Fruit fly (Drosophila melanogaster) whole organism, prepupa: ENCODE results near the gene CG7912.

Experiments used
- CG34406 ChIP-seq: fragments of 200-800 bp; sonication (Bioruptor generic); optimal IDR thresholded peaks from 3 replicates; lab custom pipeline; 2016; ENCODE audit warnings: missing biosample characterization, missing genetic modification characterization
- Sox102F ChIP-seq: fragments of 200-800 bp; sonication (Bioruptor generic); optimal IDR thresholded peaks from 2 replicates; lab custom pipeline; 2016; ENCODE audit warnings: missing biosample characterization, mild to moderate bottlenecking, missing genetic modification characterization
- dsx ChIP-seq: fragments of 200-800 bp; optimal IDR thresholded peaks from 3 replicates; lab custom pipeline; 2019; ENCODE audit warnings: missing biosample characterization, mild to moderate bottlenecking, missing genetic modification characterization, moderate library complexity; ENCODE audit not compliant: poor library complexity, severe bottlenecking
- spab ChIP-seq: fragments of 200-800 bp; sonication (Bioruptor generic); optimal IDR thresholded peaks from 2 replicates; lab custom pipeline; 2017; ENCODE audit warnings: missing biosample characterization, mild to moderate bottlenecking, missing genetic modification characterization, missing genetic modification reagents
- ss ChIP-seq, 2 experiments: fragments of 200-800 bp; sonication (Bioruptor generic); optimal IDR thresholded peaks; 2 replicates in 1 of 2; 3 replicates in 1 of 2; lab custom pipeline; 2017 to 2018; ENCODE audit warnings: mild to moderate bottlenecking in 2 of 2, missing biosample characterization in 2 of 2, missing genetic modification characterization in 2 of 2, moderate library complexity in 1 of 2

dm6 chr3R:29969347-29969746 is 39.6 kb downstream of the CG7912 start, which contains the start of gene TkR99D:
- TF ChIP-seq Sox102F (GFP tag; lab: Kevin White, UChicago) (no peak), dsx (GFP tag; lab: Kevin White, UChicago) (no peak), CG34406 (GFP tag; lab: Kevin White, UChicago) (no peak), ss (GFP tag; optimal IDR thresholded peaks at IDR 0.05; lab: Kevin White, UChicago) (no peak), spab (GFP tag; lab: Kevin White, UChicago) (no peak)
